Fruit fly (Drosophila melanogaster): Measurements from ENCODE around the gene Ptp61F.

Gene Ptp61F

dm6 chr3L:1300076-1300635, 174.9 kb downstream of the Ptp61F start (continued):
- TF ChIP-seq B-H2 (GFP tag; optimal IDR thresholded peaks at IDR 0.05) (no peak), CG12769 (tag; optimal IDR thresholded peaks at IDR 0.05) (peak; percentile 66), Ssrp (tag; optimal IDR thresholded peaks at IDR 0.05) (peak; percentile 82), da (GFP tag; optimal IDR thresholded peaks at IDR 0.05) (no peak), CG1603 (tag; optimal IDR thresholded peaks at IDR 0.05) (peak; percentile 31), Fer1 (GFP tag; optimal IDR thresholded peaks at IDR 0.05) (peak; percentile 83), Meics (GFP tag; optimal IDR thresholded peaks at IDR 0.05) (peak; percentile 80), CG16815 (GFP tag; optimal IDR thresholded peaks at IDR 0.05) (peak; percentile 76), CG13123 (GFP tag; optimal IDR thresholded peaks at IDR 0.05) (peak; percentile 42), stwl (tag; optimal IDR thresholded peaks at IDR 0.05) (peak; percentile 7), CG30431 (GFP tag; optimal IDR thresholded peaks at IDR 0.05) (peak; percentile 60), CG31365 (tag; optimal IDR thresholded peaks at IDR 0.05) (peak; percentile 32), ap (GFP tag; IDR thresholded peaks at IDR 0.05) (peak; percentile 45), h (optimal IDR thresholded peaks at IDR 0.05) (no peak), Dref (GFP tag; IDR thresholded peaks at IDR 0.05) (no peak), sens (GFP tag) (peak; percentile 88), CG1529 (GFP tag; optimal IDR thresholded peaks at IDR 0.05) (peak; percentile 77), Hey (tag; optimal IDR thresholded peaks at IDR 0.05) (no peak), Rfx (GFP tag; IDR thresholded peaks at IDR 0.05) (peak; percentile 77), mirr (GFP tag; optimal IDR thresholded peaks at IDR 0.05) (peak; percentile 25), vfl (GFP tag; optimal IDR thresholded peaks at IDR 0.05) (peak; percentile 18), psq (GFP tag; optimal IDR thresholded peaks at IDR 0.05) (peak; percentile 54), lbe (GFP tag; optimal IDR thresholded peaks at IDR 0.05) (peak; percentile 79), dmrt11E (tag; optimal IDR thresholded peaks at IDR 0.05) (peak; percentile 90), ATbp (GFP tag; optimal IDR thresholded peaks at IDR 0.05) (peak; percentile 84), slp2 (GFP tag; optimal IDR thresholded peaks at IDR 0.05) (peak; percentile 22), Aef1 (GFP tag; IDR thresholded peaks at IDR 0.05) (peak; percentile 53; the same call in 2 of the 3 replicates), CG12219 (GFP tag; optimal IDR thresholded peaks at IDR 0.05) (peak; percentile 66), CG2889 (GFP tag; IDR thresholded peaks at IDR 0.05) (peak; percentile 67; the same call in 2 of the 3 replicates), Dp (GFP tag; optimal IDR thresholded peaks at IDR 0.05) (no peak), CG8944 (GFP tag; optimal IDR thresholded peaks at IDR 0.05) (peak; percentile 5), Lpt (GFP tag; optimal IDR thresholded peaks at IDR 0.05) (no peak), CG16863 (GFP tag; optimal IDR thresholded peaks at IDR 0.05) (peak; percentile 38), HLH54F (GFP tag; optimal IDR thresholded peaks at IDR 0.05) (no peak), MTF-1 (GFP tag; optimal IDR thresholded peaks at IDR 0.05; ENCODE audit: borderline replicate concordance) (peak; percentile 21), BEAF-32 (GFP tag; optimal IDR thresholded peaks at IDR 0.05) (no peak), CG15601 (tag; optimal IDR thresholded peaks at IDR 0.05) (peak; percentile 86), emc (GFP tag; optimal IDR thresholded peaks at IDR 0.05) (no peak), pnt (GFP tag; optimal IDR thresholded peaks at IDR 0.05) (peak; percentile 2), yki (optimal IDR thresholded peaks at IDR 0.05) (no peak), CG3726 (GFP tag; IDR thresholded peaks at IDR 0.05) (0 out of 3 replicates have a peak, but pooled peaks have one; percentile 47), Sry-β (GFP tag; optimal IDR thresholded peaks at IDR 0.05) (no peak), en (GFP tag; optimal IDR thresholded peaks at IDR 0.05) (no peak), CG18476 (GFP tag; optimal IDR thresholded peaks at IDR 0.05) (peak; percentile 69), disco-r (GFP tag; optimal IDR thresholded peaks at IDR 0.05) (no peak), CG11560 (tag; IDR thresholded peaks at IDR 0.05) (0 out of 3 replicates have a peak, but pooled peaks have one; percentile 48), CG7839 (tag; optimal IDR thresholded peaks at IDR 0.05) (peak; percentile 89), tll (GFP tag; optimal IDR thresholded peaks at IDR 0.05) (no peak), CG7357 (GFP tag; IDR thresholded peaks at IDR 0.05) (peak; percentile 66; the same call in 2 of the 3 replicates), zf30C (GFP tag; optimal IDR thresholded peaks at IDR 0.05) (peak; percentile 97), CG2129 (GFP tag; IDR thresholded peaks at IDR 0.05; ENCODE audit: partially characterized antibody) (no peak)

Data from whole organism, embryonic.